Worm (Caenorhabditis elegans): ENCODE measurements around the gene F28H7.8.
A peak's percentile ranks its signal among the peaks of the same experiment; 100 is the strongest.

F28H7.8 gene

DNA sequence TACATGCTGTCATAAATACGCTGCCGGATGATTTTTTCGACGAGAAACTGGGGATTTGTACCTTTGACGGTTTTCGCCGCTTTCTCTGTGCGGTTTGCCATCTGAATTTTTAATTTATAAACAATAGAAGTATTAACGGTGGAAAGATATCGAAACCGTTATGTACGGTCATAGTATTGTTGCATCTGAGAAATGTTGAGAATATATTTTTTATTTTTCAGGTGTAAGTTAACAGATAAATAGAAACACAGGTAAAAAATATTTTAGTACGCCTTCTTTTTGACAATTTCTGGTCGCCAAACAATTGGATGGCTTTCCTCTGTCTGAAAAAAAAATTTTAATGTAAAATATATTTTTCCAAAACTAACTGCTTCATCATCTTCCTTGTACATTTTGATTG is 47.2 kb downstream of the F28H7.8 start, which contains the start of gene prp-38:
Gene prp-38 (minus strand): TSS at position 101 of the 400 bp plus-strand sequence.
- no peak for TF ChIP-seq nhr-25 (tag; optimal IDR thresholded peaks at IDR 0.05)
- no peak for TF ChIP-seq C34F6.9 (tag; optimal IDR thresholded peaks at IDR 0.05)
- no peak for TF ChIP-seq nhr-237 (tag; optimal IDR thresholded peaks at IDR 0.05)
- TF ChIP-seq nhr-23 (tag; optimal IDR thresholded peaks at IDR 0.05), result no peak
- no peak for TF ChIP-seq sma-9 (GFP tag; optimal IDR thresholded peaks at IDR 0.05)
- no peak for TF ChIP-seq sma-9 (tag; optimal IDR thresholded peaks at IDR 0.05)
- TF ChIP-seq elt-1 (tag; optimal IDR thresholded peaks at IDR 0.05), result no peak
- no peak for TF ChIP-seq F13H6.1 (tag; optimal IDR thresholded peaks at IDR 0.05)
- no peak for TF ChIP-seq skn-1 (tag; optimal IDR thresholded peaks at IDR 0.05)
- no peak for TF ChIP-seq ztf-4 (tag; optimal IDR thresholded peaks at IDR 0.05)
- TF ChIP-seq unc-55 (GFP tag; optimal IDR thresholded peaks at IDR 0.05), result no peak
- TF ChIP-seq crh-2 (tag; optimal IDR thresholded peaks at IDR 0.05), result no peak
- TF ChIP-seq lin-13 (GFP tag; optimal IDR thresholded peaks at IDR 0.05), result no peak
- TF ChIP-seq aly-2 (tag; optimal IDR thresholded peaks at IDR 0.05), result no peak
- no peak for TF ChIP-seq ama-1 (optimal IDR thresholded peaks at IDR 0.05)
- TF ChIP-seq ceh-16 (tag; optimal IDR thresholded peaks at IDR 0.05), result no peak
- no peak for TF ChIP-seq R02D3.7 (tag; optimal IDR thresholded peaks at IDR 0.05)
- TF ChIP-seq ZK546.5 (tag; optimal IDR thresholded peaks at IDR 0.05), result no peak
- no peak for TF ChIP-seq ztf-11 (tag; optimal IDR thresholded peaks at IDR 0.05)
- TF ChIP-seq elt-3 (tag; optimal IDR thresholded peaks at IDR 0.05), result no peak
- no peak for TF ChIP-seq mbf-1 (tag; optimal IDR thresholded peaks at IDR 0.05)

DNA sequence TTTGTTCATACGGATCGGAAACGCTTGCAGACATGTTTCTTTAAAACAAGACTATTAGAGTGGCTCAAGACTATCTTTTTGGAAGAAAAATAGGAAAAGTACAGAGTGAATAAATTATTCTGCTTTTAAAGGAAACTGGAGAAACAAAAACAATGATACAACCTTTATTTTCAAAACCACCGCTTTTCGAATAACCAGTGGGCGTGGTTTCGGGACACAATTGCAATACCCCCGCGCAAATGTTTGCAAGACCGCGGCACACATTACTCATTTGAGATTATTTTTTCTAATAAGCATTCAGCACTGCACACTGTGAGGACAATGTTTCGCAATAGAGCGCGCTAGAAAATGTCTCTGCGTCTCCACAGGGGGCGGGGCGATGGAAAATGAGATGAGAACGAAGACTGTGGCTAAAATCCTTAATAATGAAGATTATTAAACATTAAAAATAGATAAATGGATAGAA is 49.1 kb downstream of the F28H7.8 start, which contains the start of gene plrg-1:
Gene plrg-1 (minus strand): TSS at position 51 of the 466 bp plus-strand sequence.
- TF ChIP-seq nhr-23 (tag; optimal IDR thresholded peaks at IDR 0.05), result no peak
- peak; percentile 22 for TF ChIP-seq ZK546.5 (tag; optimal IDR thresholded peaks at IDR 0.05)
- TF ChIP-seq mbf-1 (tag; optimal IDR thresholded peaks at IDR 0.05), result no peak
- peak; percentile 86 for TF ChIP-seq nhr-129 (tag; optimal IDR thresholded peaks at IDR 0.05)
- peak; percentile 7 for TF ChIP-seq Y55F3AM.14 (GFP tag; optimal IDR thresholded peaks at IDR 0.05)
- peak; percentile 62 for TF ChIP-seq nhr-6 (tag; optimal IDR thresholded peaks at IDR 0.05)
- TF ChIP-seq ztf-4 (tag; optimal IDR thresholded peaks at IDR 0.05), result peak; percentile 83
- peak in 1 of 2 experiments; percentile 30 for TF ChIP-seq mdl-1 (tag; optimal IDR thresholded peaks at IDR 0.05)
- TF ChIP-seq unc-39 (tag; optimal IDR thresholded peaks at IDR 0.05), result no peak
- TF ChIP-seq elt-1 (tag; optimal IDR thresholded peaks at IDR 0.05), result no peak
- peak; percentile 89 for TF ChIP-seq C34F6.9 (tag; optimal IDR thresholded peaks at IDR 0.05)
- TF ChIP-seq sma-3 (GFP tag; optimal IDR thresholded peaks at IDR 0.05), result peak; percentile 90
- peak; percentile 96 for TF ChIP-seq sma-9 (GFP tag; optimal IDR thresholded peaks at IDR 0.05)
- no peak for TF ChIP-seq sma-9 (tag; optimal IDR thresholded peaks at IDR 0.05)
- TF ChIP-seq F13H6.1 (tag; optimal IDR thresholded peaks at IDR 0.05), result peak; percentile 93
- no peak for TF ChIP-seq aly-2 (tag; optimal IDR thresholded peaks at IDR 0.05)
- no peak for TF ChIP-seq unc-62 (GFP tag; optimal IDR thresholded peaks at IDR 0.05)
- TF ChIP-seq nhr-21 (tag; optimal IDR thresholded peaks at IDR 0.05), result peak; percentile 70
- TF ChIP-seq skn-1 (tag; optimal IDR thresholded peaks at IDR 0.05), result no peak
- TF ChIP-seq alr-1 (tag; optimal IDR thresholded peaks at IDR 0.05), result peak; percentile 1
- peak; percentile 72 to 87 for TF ChIP-seq lsy-2 (tag; optimal IDR thresholded peaks at IDR 0.05)
- TF ChIP-seq ceh-82 (tag; optimal IDR thresholded peaks at IDR 0.05), result peak; percentile 50
- peak; percentile 86 for TF ChIP-seq gmeb-1 (tag; optimal IDR thresholded peaks at IDR 0.05)
- TF ChIP-seq lin-13 (GFP tag; optimal IDR thresholded peaks at IDR 0.05), result peak; percentile 82
- peak; percentile 85 for TF ChIP-seq sem-4 (tag; optimal IDR thresholded peaks at IDR 0.05)
- TF ChIP-seq ama-1 (optimal IDR thresholded peaks at IDR 0.05), result no peak
- peak; percentile 54 for TF ChIP-seq fos-1 (tag; optimal IDR thresholded peaks at IDR 0.05)
- no peak for TF ChIP-seq lin-39 (tag; optimal IDR thresholded peaks at IDR 0.05)
- peak; percentile 74 for TF ChIP-seq snpc-4 (tag; optimal IDR thresholded peaks at IDR 0.05)
- TF ChIP-seq crh-2 (tag; optimal IDR thresholded peaks at IDR 0.05), result peak; percentile 83
- no peak for TF ChIP-seq nhr-10 (tag; optimal IDR thresholded peaks at IDR 0.05)
- peak; percentile 91 for TF ChIP-seq nhr-25 (tag; optimal IDR thresholded peaks at IDR 0.05)
- peak; percentile 63 for TF ChIP-seq ceh-16 (tag; optimal IDR thresholded peaks at IDR 0.05)
- peak; percentile 62 for TF ChIP-seq egl-27 (tag; optimal IDR thresholded peaks at IDR 0.05)
- TF ChIP-seq lin-11 (tag; optimal IDR thresholded peaks at IDR 0.05), result peak; percentile 88
- TF ChIP-seq ztf-1 (GFP tag; conservative IDR thresholded peaks at IDR 0.05), result no peak
- TF ChIP-seq blmp-1 (tag; optimal IDR thresholded peaks at IDR 0.05; ENCODE audit: insufficient read depth), result no peak
- peak; percentile 9 for TF ChIP-seq ztf-11 (tag; optimal IDR thresholded peaks at IDR 0.05)
- TF ChIP-seq elt-3 (tag; optimal IDR thresholded peaks at IDR 0.05), result no peak
- TF ChIP-seq mab-5 (tag; optimal IDR thresholded peaks at IDR 0.05), result peak; percentile 91
- TF ChIP-seq nhr-77 (tag; optimal IDR thresholded peaks at IDR 0.05), result no peak
- peak; percentile 53 for TF ChIP-seq nhr-11 (tag; optimal IDR thresholded peaks at IDR 0.05)
- TF ChIP-seq dmd-4 (tag; optimal IDR thresholded peaks at IDR 0.05), result no peak
- TF ChIP-seq nhr-12 (tag; optimal IDR thresholded peaks at IDR 0.05), result no peak
- peak; percentile 95 for TF ChIP-seq unc-55 (GFP tag; optimal IDR thresholded peaks at IDR 0.05)
- peak; percentile 56 for TF ChIP-seq zag-1 (tag; optimal IDR thresholded peaks at IDR 0.05)
- TF ChIP-seq peb-1 (tag; optimal IDR thresholded peaks at IDR 0.05), result no peak
- TF ChIP-seq nhr-237 (tag; optimal IDR thresholded peaks at IDR 0.05), result peak; percentile 23
- TF ChIP-seq R02D3.7 (tag; optimal IDR thresholded peaks at IDR 0.05), result peak; percentile 19

All from whole organism, L2 larva.